Worm (Caenorhabditis elegans) whole organism, L4/young adult: ENCODE results near the gene ctsa-1.2.

Experiments used
- W03F9.2 ChIP-seq: fragments of 150-350 bp; optimal IDR thresholded peaks from 2 replicates; lab custom pipeline; 2014; ENCODE audit warnings: missing biosample characterization, missing genetic modification characterization
- him-1 ChIP-seq: sonication (generic microtip); optimal IDR thresholded peaks from 2 replicates; lab custom pipeline; 2016; ENCODE audit warnings: missing genotype, missing genetic modification reagents, missing genetic modification characterization, missing compliant biosample characterization

DNA sequence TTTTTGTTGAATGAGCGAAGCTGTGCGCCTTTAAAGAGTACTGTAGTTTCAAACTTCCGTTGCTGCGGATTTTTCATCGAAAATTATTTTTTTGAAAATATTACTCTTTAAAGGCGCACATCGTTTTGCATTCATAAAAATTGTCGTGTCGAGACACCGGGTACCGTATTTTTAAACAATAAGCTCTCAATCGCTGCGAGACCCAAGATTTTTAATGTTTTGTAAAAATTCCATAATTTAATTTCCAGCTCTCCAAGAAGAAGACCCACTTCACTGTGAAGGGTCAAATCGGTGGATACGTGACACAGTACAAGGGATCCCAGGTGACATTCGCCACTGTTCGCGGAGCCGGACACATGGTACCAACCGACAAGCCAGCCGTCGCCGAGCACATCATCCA is 3.2 kb downstream of the ctsa-1.2 start:
- TF ChIP-seq W03F9.2 (tag; lab: Kevin White, UChicago), result no peak
- no peak for TF ChIP-seq him-1 (tag; lab: Kevin White, UChicago)
